Worm (Caenorhabditis elegans) whole organism, L4 larva: ENCODE results near the gene F38A1.15.
A peak's percentile ranks its signal among the peaks of the same experiment; 100 is the strongest.

ENCODE experiments used
- F10B5.3 ChIP-seq: sonication (generic microtip); optimal IDR thresholded peaks from 2 replicates; lab custom pipeline; 2016; ENCODE audit warnings: mild to moderate bottlenecking, missing genetic modification characterization, missing compliant biosample characterization
- R02D3.7 ChIP-seq: fragments of 150-350 bp; sonication (generic microtip); optimal IDR thresholded peaks from 3 replicates; lab custom pipeline; 2014; ENCODE audit warnings: missing biosample characterization, missing genetic modification characterization
- T26A8.4 ChIP-seq: fragments of 200-800 bp; sonication (Bioruptor generic); IDR thresholded peaks from 2 replicates; pipeline ENCODE4 v1.3.6; 2022; ENCODE audit warnings: missing genetic modification characterization, missing compliant biosample characterization
- Y105C5A.15 ChIP-seq: fragments of 200-800 bp; sonication (Bioruptor generic); IDR thresholded peaks from 2 replicates; pipeline ENCODE4 v1.3.6; 2022; ENCODE audit warnings: missing genetic modification characterization, missing compliant biosample characterization
- Y48G9A.11 ChIP-seq: fragments of 200-800 bp; sonication (Bioruptor generic); IDR thresholded peaks from 2 replicates; pipeline ENCODE4 v1.3.6; 2022; ENCODE audit warnings: missing genetic modification reagents, missing genetic modification characterization, missing compliant biosample characterization
- Y75B8A.6 ChIP-seq: fragments of 200-800 bp; sonication (Bioruptor generic); IDR thresholded peaks from 2 replicates; pipeline ENCODE4 v1.3.6; 2022; ENCODE audit warnings: missing genetic modification reagents, missing genetic modification characterization, missing compliant biosample characterization
- ZK546.5 ChIP-seq, 2 experiments: sonication (generic microtip); optimal IDR thresholded peaks; 2 replicates each; lab custom pipeline; 2017; ENCODE audit warnings: missing biosample characterization in 2 of 2, missing genetic modification characterization in 2 of 2
- aha-1 ChIP-seq: fragments of 150-350 bp; peaks from one replicate; lab custom pipeline; 2014; ENCODE audit warnings: missing biosample characterization, missing genetic modification characterization
- aly-2 ChIP-seq: sonication (generic microtip); optimal IDR thresholded peaks from 2 replicates; lab custom pipeline; 2018; ENCODE audit warnings: missing biosample characterization, missing genetic modification characterization
- ama-1 ChIP-seq: fragments of 150-350 bp; optimal IDR thresholded peaks from 2 replicates; lab custom pipeline; 2014; ENCODE audit warnings: inconsistent platforms, mixed read lengths
- ceh-20 ChIP-seq: fragments of 200-800 bp; sonication (Bioruptor generic); IDR thresholded peaks from 2 replicates; pipeline ENCODE4 v1.3.6; 2022; ENCODE audit warnings: missing genetic modification reagents, missing genetic modification characterization, missing compliant biosample characterization
- ceh-44 ChIP-seq: fragments of 200-800 bp; sonication (Bioruptor generic); IDR thresholded peaks from 2 replicates; pipeline ENCODE4 v1.3.6; 2022; ENCODE audit warnings: missing genetic modification reagents, missing genetic modification characterization, missing compliant biosample characterization
- ceh-82 ChIP-seq: sonication (generic microtip); optimal IDR thresholded peaks from 2 replicates; lab custom pipeline; 2017; ENCODE audit warnings: missing biosample characterization, missing genetic modification characterization
- cey-2 ChIP-seq: sonication (generic microtip); optimal IDR thresholded peaks from 3 replicates; lab custom pipeline; 2017; ENCODE audit warnings: missing genetic modification characterization, mild to moderate bottlenecking, missing compliant biosample characterization, antibody characterized with exemption, borderline replicate concordance; ENCODE audit not compliant: insufficient read depth
- daf-19 ChIP-seq: fragments of 200-800 bp; sonication (Bioruptor generic); conservative IDR thresholded peaks from 2 replicates; pipeline ENCODE4 v1.3.6; 2022; ENCODE audit warnings: missing genetic modification characterization, missing compliant biosample characterization
- dmd-6 ChIP-seq: fragments of 200-800 bp; sonication (Bioruptor generic); IDR thresholded peaks from 2 replicates; pipeline ENCODE4 v1.3.6; 2022; ENCODE audit warnings: missing genetic modification reagents, missing genetic modification characterization, missing compliant biosample characterization
- dmd-8 ChIP-seq: fragments of 200-800 bp; sonication (Bioruptor generic); IDR thresholded peaks from 2 replicates; pipeline ENCODE4 v1.3.6; 2022; ENCODE audit warnings: missing genetic modification characterization, missing compliant biosample characterization
- dmd-9 ChIP-seq: fragments of 200-800 bp; sonication (Bioruptor generic); IDR thresholded peaks from 2 replicates; pipeline ENCODE4 v1.3.6; 2022; ENCODE audit warnings: missing genetic modification reagents, missing genetic modification characterization, missing compliant biosample characterization
- dpl-1 ChIP-seq: fragments of 150-350 bp; optimal IDR thresholded peaks from 2 replicates; lab custom pipeline; 2014; ENCODE audit warnings: missing biosample characterization, missing genetic modification reagents, missing genetic modification characterization
- duxl-1 ChIP-seq: sonication (generic microtip); optimal IDR thresholded peaks from 2 replicates; lab custom pipeline; 2016; ENCODE audit warnings: mild to moderate bottlenecking, missing genetic modification characterization, moderate library complexity, missing compliant biosample characterization; ENCODE audit not compliant: poor library complexity
- egl-43 ChIP-seq: fragments of 200-800 bp; sonication (Bioruptor generic); IDR thresholded peaks from 2 replicates; pipeline ENCODE4 v1.3.6; 2022; ENCODE audit warnings: missing genetic modification reagents, missing genetic modification characterization, missing compliant biosample characterization
- fos-1 ChIP-seq: fragments of 150-350 bp; optimal IDR thresholded peaks from 2 replicates; lab custom pipeline; 2014; ENCODE audit warnings: missing biosample characterization, missing genetic modification characterization
- hif-1 ChIP-seq, 2 experiments: sonication (generic microtip); optimal IDR thresholded peaks; 2 replicates each; lab custom pipeline; 2016 to 2017; ENCODE audit warnings: missing compliant biosample characterization in 2 of 2, missing genetic modification characterization in 2 of 2, missing genetic modification reagents in 2 of 2, missing genotype in 2 of 2, mild to moderate bottlenecking in 1 of 2
- hlh-11 ChIP-seq: fragments of 200-800 bp; sonication (Bioruptor generic); optimal IDR thresholded peaks from 2 replicates; lab custom pipeline; 2018; ENCODE audit warnings: mild to moderate bottlenecking, missing genetic modification characterization, missing compliant biosample characterization
- hlh-30 ChIP-seq: sonication (generic microtip); optimal IDR thresholded peaks from 2 replicates; lab custom pipeline; 2017; ENCODE audit warnings: antibody characterized with exemption, mild to moderate bottlenecking, missing genetic modification characterization, missing compliant biosample characterization; ENCODE audit not compliant: insufficient read depth
- hmg-1.1 ChIP-seq: fragments of 200-800 bp; sonication (Bioruptor generic); IDR thresholded peaks from 2 replicates; pipeline ENCODE4 v1.3.6; 2022; ENCODE audit warnings: missing genetic modification reagents, missing genetic modification characterization, missing compliant biosample characterization
- jun-1 ChIP-seq: fragments of 150-350 bp; optimal IDR thresholded peaks from 2 replicates; lab custom pipeline; 2014; ENCODE audit warnings: missing biosample characterization, missing genetic modification reagents, missing genetic modification characterization
- lim-7 ChIP-seq: fragments of 200-800 bp; sonication (Bioruptor generic); IDR thresholded peaks from 2 replicates; pipeline ENCODE4 v1.3.6; 2022; ENCODE audit warnings: missing genetic modification characterization, missing compliant biosample characterization
- lin-1 ChIP-seq: fragments of 200-800 bp; sonication (Bioruptor generic); IDR thresholded peaks from 2 replicates; pipeline ENCODE4 v1.3.6; 2022; ENCODE audit warnings: missing genetic modification reagents, missing genetic modification characterization, missing compliant biosample characterization
- lin-13 ChIP-seq: fragments of 150-350 bp; optimal IDR thresholded peaks from 2 replicates; lab custom pipeline; 2014; ENCODE audit warnings: missing biosample characterization, missing genetic modification reagents, missing genetic modification characterization
- lin-38 ChIP-seq: fragments of 200-800 bp; sonication (Bioruptor generic); IDR thresholded peaks from 2 replicates; pipeline ENCODE4 v1.3.6; 2022; ENCODE audit warnings: missing genetic modification reagents, missing genetic modification characterization, missing compliant biosample characterization
- lin-39 ChIP-seq: fragments of 150-350 bp; optimal IDR thresholded peaks from 2 replicates; lab custom pipeline; 2014; ENCODE audit warnings: missing biosample characterization, missing genetic modification reagents, missing genetic modification characterization
- lir-3 ChIP-seq: sonication (generic microtip); optimal IDR thresholded peaks from 2 replicates; lab custom pipeline; 2016; ENCODE audit warnings: mild to moderate bottlenecking, missing genetic modification characterization, missing compliant biosample characterization
- madf-9 ChIP-seq: fragments of 200-800 bp; sonication (Bioruptor generic); conservative IDR thresholded peaks from 2 replicates; pipeline ENCODE4 v1.3.6; 2022; ENCODE audit warnings: missing genetic modification reagents, missing genetic modification characterization, missing compliant biosample characterization
- mxl-3 ChIP-seq: fragments of 200-800 bp; sonication (Bioruptor generic); optimal IDR thresholded peaks from 2 replicates; lab custom pipeline; 2018; ENCODE audit warnings: mild to moderate bottlenecking, missing genetic modification characterization, missing compliant biosample characterization
- nhr-102 ChIP-seq: sonication (generic microtip); optimal IDR thresholded peaks from 2 replicates; lab custom pipeline; 2016; ENCODE audit warnings: mild to moderate bottlenecking, missing genetic modification characterization, moderate library complexity, missing compliant biosample characterization
- nhr-111 ChIP-seq: fragments of 200-800 bp; sonication (Bioruptor generic); optimal IDR thresholded peaks from 2 replicates; lab custom pipeline; 2018; ENCODE audit warnings: mild to moderate bottlenecking, missing genetic modification characterization, missing compliant biosample characterization
- nhr-237 ChIP-seq: sonication (generic microtip); optimal IDR thresholded peaks from 2 replicates; lab custom pipeline; 2017; ENCODE audit warnings: missing biosample characterization, missing genetic modification characterization
- nhr-41 ChIP-seq: fragments of 200-800 bp; sonication (Bioruptor generic); IDR thresholded peaks from 2 replicates; pipeline ENCODE4 v1.3.6; 2022; ENCODE audit warnings: missing genetic modification reagents, missing genetic modification characterization, missing compliant biosample characterization
- nhr-48 ChIP-seq: sonication (generic microtip); optimal IDR thresholded peaks from 2 replicates; lab custom pipeline; 2016; ENCODE audit warnings: mild to moderate bottlenecking, missing genetic modification characterization, missing compliant biosample characterization
- nhr-6 ChIP-seq: fragments of 150-350 bp; optimal IDR thresholded peaks from 2 replicates; lab custom pipeline; 2014; ENCODE audit warnings: missing biosample characterization, missing genetic modification characterization
- nhr-77 ChIP-seq: fragments of 150-350 bp; optimal IDR thresholded peaks from 2 replicates; lab custom pipeline; 2014; ENCODE audit warnings: missing biosample characterization, missing genetic modification characterization
- php-3 ChIP-seq: fragments of 200-800 bp; sonication (Bioruptor generic); IDR thresholded peaks from 2 replicates; pipeline ENCODE4 v1.3.6; 2022; ENCODE audit warnings: missing genetic modification reagents, missing genetic modification characterization, missing compliant biosample characterization
- sdz-12 ChIP-seq: fragments of 200-800 bp; sonication (Bioruptor generic); optimal IDR thresholded peaks from 2 replicates; lab custom pipeline; 2018; ENCODE audit warnings: mild to moderate bottlenecking, missing genetic modification characterization, missing compliant biosample characterization
- set-16 ChIP-seq: fragments of 200-800 bp; sonication (Bioruptor generic); IDR thresholded peaks from 2 replicates; pipeline ENCODE4 v1.3.6; 2022; ENCODE audit warnings: missing genetic modification reagents, missing genetic modification characterization, missing compliant biosample characterization
- spr-1 ChIP-seq: sonication (generic microtip); optimal IDR thresholded peaks from 2 replicates; lab custom pipeline; 2016; ENCODE audit warnings: mild to moderate bottlenecking, missing genetic modification characterization, missing compliant biosample characterization
- tra-1 ChIP-seq: fragments of 200-800 bp; sonication (Bioruptor generic); IDR thresholded peaks from 2 replicates; pipeline ENCODE4 v1.3.6; 2022; ENCODE audit warnings: missing genetic modification reagents, missing genetic modification characterization, missing compliant biosample characterization
- unc-39 ChIP-seq: sonication (generic microtip); optimal IDR thresholded peaks from 2 replicates; lab custom pipeline; 2017; ENCODE audit warnings: missing biosample characterization, missing genetic modification characterization
- unc-62 ChIP-seq, 3 experiments: fragments of 150-350 bp in 1 of 3; sonication (generic microtip); optimal IDR thresholded peaks in 2 of 3; peaks in 1 of 3; 1 replicate in 1 of 3; 2 replicates in 2 of 3; lab custom pipeline; 2014 to 2017; ENCODE audit warnings: missing biosample characterization in 3 of 3, missing genetic modification characterization in 3 of 3, missing genetic modification reagents in 3 of 3, missing genotype in 1 of 3
- zip-11 ChIP-seq: fragments of 200-800 bp; sonication (Bioruptor generic); IDR thresholded peaks from 2 replicates; pipeline ENCODE4 v1.3.6; 2022; ENCODE audit warnings: missing genetic modification characterization, missing compliant biosample characterization
- zip-2 ChIP-seq: fragments of 150-350 bp; optimal IDR thresholded peaks from 2 replicates; lab custom pipeline; 2014; ENCODE audit warnings: missing biosample characterization, missing genetic modification characterization
- ztf-7 ChIP-seq: fragments of 150-350 bp; optimal IDR thresholded peaks from 2 replicates; lab custom pipeline; 2014; ENCODE audit warnings: missing biosample characterization, missing genetic modification characterization

The F38A1.15 gene

DNA sequence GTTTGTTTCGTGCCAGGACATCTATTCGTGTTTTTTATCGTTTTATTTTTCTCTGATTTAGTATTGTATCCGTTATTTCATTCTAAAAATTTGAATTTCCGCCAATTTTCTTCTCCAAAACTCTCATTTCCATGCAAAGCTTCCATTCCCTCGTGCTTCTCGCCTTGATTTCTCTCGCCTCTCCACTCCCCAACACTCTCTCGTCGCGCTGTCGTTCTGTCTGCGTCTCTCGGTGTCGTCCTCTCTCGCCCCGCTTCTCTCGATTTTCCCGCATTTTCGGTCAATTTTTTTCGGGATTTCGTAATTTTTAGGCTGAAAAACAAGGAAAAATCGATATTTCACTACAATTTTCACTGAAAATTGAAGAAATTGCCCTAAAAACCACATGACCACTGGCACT, 31.4 kb upstream of the F38A1.15 start, which contains the start of gene C09E9.1 (continued):
- TF ChIP-seq fos-1 (no peak), duxl-1 (tag; lab: Kevin White, UChicago) (no peak), aly-2 (tag; lab: Kevin White, UChicago) (no peak), nhr-102 (no peak), cey-2 (no peak), hif-1 (tag; optimal IDR thresholded peaks at IDR 0.05; lab: Kevin White, UChicago) (peak in 1 of 2 experiments; percentile 33), dmd-8 (no peak), sdz-12 (GFP tag; lab: Kevin White, UChicago) (no peak), unc-39 (no peak), ztf-7 (tag; lab: Kevin White, UChicago) (peak; percentile 13), Y75B8A.6 (no peak), Y105C5A.15 (GFP tag; lab: Robert Waterston, UW) (no peak), nhr-48 (tag; lab: Kevin White, UChicago) (no peak), F10B5.3 (tag; lab: Kevin White, UChicago) (no peak), egl-43 (GFP tag; lab: Robert Waterston, UW) (no peak), unc-62 (GFP tag; optimal IDR thresholded peaks at IDR 0.05 in 1 of 2; lab: Kevin White, UChicago) (peak in 1 of 2 experiments; percentile 57), unc-62 (tag; optimal IDR thresholded peaks at IDR 0.05; lab: Kevin White, UChicago) (no peak), mxl-3 (GFP tag; lab: Kevin White, UChicago) (peak; percentile 76), T26A8.4 (no peak), tra-1 (GFP tag; lab: Robert Waterston, UW) (no peak), dmd-9 (GFP tag; lab: Robert Waterston, UW) (0 out of 2 replicates have a peak, but pooled peaks have one; percentile 38), lin-13 (GFP tag; lab: Kevin White, UChicago) (peak; percentile 50), ceh-44 (GFP tag; lab: Robert Waterston, UW) (no peak), ZK546.5 (tag; optimal IDR thresholded peaks at IDR 0.05; lab: Kevin White, UChicago) (no peak), lim-7 (GFP tag; lab: Robert Waterston, UW) (no peak), Y48G9A.11 (GFP tag; lab: Robert Waterston, UW) (peak; percentile 54; the same call in 1 of the 2 replicates), daf-19 (GFP tag; lab: Robert Waterston, UW) (no peak), ceh-20 (GFP tag; lab: Robert Waterston, UW) (peak; percentile 33; the same call in 1 of the 2 replicates), ceh-82 (tag; lab: Kevin White, UChicago) (no peak), madf-9 (GFP tag; lab: Robert Waterston, UW) (no peak), spr-1 (tag; lab: Kevin White, UChicago) (no peak), R02D3.7 (tag; lab: Kevin White, UChicago) (no peak), php-3 (no peak), lir-3 (tag; lab: Kevin White, UChicago) (no peak), set-16 (GFP tag; lab: Robert Waterston, UW) (peak; percentile 61), lin-38 (GFP tag; lab: Robert Waterston, UW) (peak; percentile 69), lin-39 (tag; lab: Kevin White, UChicago) (no peak), zip-2 (tag; lab: Kevin White, UChicago) (no peak), nhr-6 (tag; lab: Kevin White, UChicago) (no peak), jun-1 (tag; lab: Kevin White, UChicago) (no peak), dmd-6 (GFP tag; lab: Robert Waterston, UW) (peak; percentile 60), zip-11 (no peak), nhr-77 (tag; lab: Kevin White, UChicago) (no peak), nhr-41 (no peak), hmg-1.1 (GFP tag; lab: Robert Waterston, UW) (peak; percentile 79), nhr-111 (GFP tag; lab: Kevin White, UChicago) (no peak), ama-1 (no peak), dpl-1 (GFP tag; lab: Kevin White, UChicago) (peak; percentile 79), hlh-30 (peak; percentile 95), aha-1 (no peak), lin-1 (no peak), hlh-11 (tag; lab: Kevin White, UChicago) (peak; percentile 75), nhr-237 (tag; lab: Kevin White, UChicago) (no peak)
